Fruit fly (Drosophila melanogaster): Measurements from ENCODE around the gene CG32079.

Gene CG32079

dm6 chr3L:11006433-11006832 is 18.9 kb upstream of the CG32079 start:
- TF ChIP-seq CTCF (optimal IDR thresholded peaks at IDR 0.05) (no peak), CG8478 (optimal IDR thresholded peaks at IDR 0.05) (no peak)

dm6 chr3L:11007786-11008185 is 17.6 kb upstream of the CG32079 start:
- TF ChIP-seq CTCF (optimal IDR thresholded peaks at IDR 0.05), result no peak
- TF ChIP-seq CG8478 (optimal IDR thresholded peaks at IDR 0.05), result no peak

- no peak for TF ChIP-seq CG8478 (optimal IDR thresholded peaks at IDR 0.05)
- no peak for TF ChIP-seq CTCF (optimal IDR thresholded peaks at IDR 0.05)
Observed at dm6 chr3L:11009000-11009794, 16.2 kb upstream of the CG32079 start, which contains the start of gene klu. TSS of gene klu (minus strand) at chr3L:11009188.

- no peak for TF ChIP-seq CTCF (optimal IDR thresholded peaks at IDR 0.05)
- no peak for TF ChIP-seq CG8478 (optimal IDR thresholded peaks at IDR 0.05)
Observed at dm6 chr3L:11010410-11010827, 14.9 kb upstream of the CG32079 start.

- no peak for TF ChIP-seq CTCF (optimal IDR thresholded peaks at IDR 0.05)
- TF ChIP-seq CG8478 (optimal IDR thresholded peaks at IDR 0.05), result no peak
Observed at dm6 chr3L:11011610-11012202, 13.7 kb upstream of the CG32079 start.

dm6 chr3L:11015203-11015602 is 10.2 kb upstream of the CG32079 start:
- TF ChIP-seq CTCF (optimal IDR thresholded peaks at IDR 0.05) (no peak), CG8478 (optimal IDR thresholded peaks at IDR 0.05) (no peak)

- no peak for TF ChIP-seq CTCF (optimal IDR thresholded peaks at IDR 0.05)
Observed at dm6 chr3L:11020058-11020457, 5.3 kb upstream of the CG32079 start.

dm6 chr3L:11021958-11022357 is 3.4 kb upstream of the CG32079 start:
- TF ChIP-seq CTCF (optimal IDR thresholded peaks at IDR 0.05) (no peak), CG8478 (optimal IDR thresholded peaks at IDR 0.05) (no peak)

- TF ChIP-seq CG8478 (optimal IDR thresholded peaks at IDR 0.05) (no peak), CTCF (optimal IDR thresholded peaks at IDR 0.05) (no peak)
Observed at dm6 chr3L:11023235-11023634, 2.1 kb upstream of the CG32079 start, which contains the start of gene Fad2. TSS of gene Fad2 (plus strand) at chr3L:11023535.

dm6 chr3L:11027279-11027678 is 1.9 kb downstream of the CG32079 start, which contains the start of gene CG32081:
TSS of gene CG32081 (plus strand) at chr3L:11027579.
- no peak for TF ChIP-seq CTCF (optimal IDR thresholded peaks at IDR 0.05)
- no peak for TF ChIP-seq CG8478 (optimal IDR thresholded peaks at IDR 0.05)

- TF ChIP-seq CG8478 (optimal IDR thresholded peaks at IDR 0.05) (no peak), CTCF (optimal IDR thresholded peaks at IDR 0.05) (no peak)
Observed at dm6 chr3L:11031784-11032183, 6.4 kb downstream of the CG32079 start.

- TF ChIP-seq CTCF (optimal IDR thresholded peaks at IDR 0.05) (no peak), CG8478 (optimal IDR thresholded peaks at IDR 0.05) (no peak)
Observed at dm6 chr3L:11033327-11033975, 8.1 kb downstream of the CG32079 start.

dm6 chr3L:11035039-11035438 is 9.7 kb downstream of the CG32079 start:
- TF ChIP-seq CTCF (optimal IDR thresholded peaks at IDR 0.05) (no peak), CG8478 (optimal IDR thresholded peaks at IDR 0.05) (no peak)

- TF ChIP-seq CG8478 (optimal IDR thresholded peaks at IDR 0.05), result no peak
- peak; percentile 88 to 91 for TF ChIP-seq CTCF (optimal IDR thresholded peaks at IDR 0.05)
Observed at dm6 chr3L:11041193-11041592, 15.8 kb downstream of the CG32079 start.

dm6 chr3L:11043650-11044049 is 18.3 kb downstream of the CG32079 start:
- TF ChIP-seq CTCF (optimal IDR thresholded peaks at IDR 0.05) (no peak), CG8478 (optimal IDR thresholded peaks at IDR 0.05) (no peak)

dm6 chr3L:11045009-11045408 is 19.6 kb downstream of the CG32079 start:
- TF ChIP-seq CG8478 (optimal IDR thresholded peaks at IDR 0.05), result no peak
- no peak for TF ChIP-seq CTCF (optimal IDR thresholded peaks at IDR 0.05)
